Fruit fly (Drosophila melanogaster): ENCODE data around the gene CG5961.

CG5961 gene

dm6 chr3R:12459879-12460522 lies at the start of gene CG5961, which contains the start of gene Polr3C (continued):
- TF ChIP-seq CG4617 (GFP tag; optimal IDR thresholded peaks at IDR 0.05; ENCODE audit: borderline replicate concordance) (peak; percentile 10), MTF-1 (GFP tag; optimal IDR thresholded peaks at IDR 0.05; ENCODE audit: borderline replicate concordance) (no peak), Optix (GFP tag; IDR thresholded peaks at IDR 0.05) (no peak), pho (GFP tag; optimal IDR thresholded peaks at IDR 0.05) (no peak), odd (GFP tag; optimal IDR thresholded peaks at IDR 0.05) (no peak), Elba2 (GFP tag; optimal IDR thresholded peaks at IDR 0.05) (no peak), sd (tag; optimal IDR thresholded peaks at IDR 0.05) (no peak), slp2 (GFP tag; optimal IDR thresholded peaks at IDR 0.05) (no peak), dysf (GFP tag; IDR thresholded peaks at IDR 0.05) (no peak), CG17802 (tag; optimal IDR thresholded peaks at IDR 0.05) (no peak), ato (GFP tag; IDR thresholded peaks at IDR 0.05; ENCODE audit: partially characterized antibody) (no peak), pum (GFP tag; optimal IDR thresholded peaks at IDR 0.05) (no peak), HLH4C (GFP tag; IDR thresholded peaks at IDR 0.05; ENCODE audit: partially characterized antibody) (peak; percentile 33; the same call in 2 of the 3 replicates), nmo (GFP tag; optimal IDR thresholded peaks at IDR 0.05) (peak; percentile 42), unc-4 (GFP tag; IDR thresholded peaks at IDR 0.05; ENCODE audit: partially characterized antibody) (peak; percentile 43; the same call in 1 of the 2 replicates), Hr39 (optimal IDR thresholded peaks at IDR 0.05) (no peak), CG10321 (GFP tag; IDR thresholded peaks at IDR 0.05) (no peak), CG34422 (GFP tag; IDR thresholded peaks at IDR 0.05) (no peak), CG31365 (tag; optimal IDR thresholded peaks at IDR 0.05) (no peak), al (GFP tag; IDR thresholded peaks at IDR 0.05) (no peak), sr (GFP tag; IDR thresholded peaks at IDR 0.05) (no peak), MESR4 (GFP tag; optimal IDR thresholded peaks at IDR 0.05) (peak; percentile 71), ham (GFP tag; IDR thresholded peaks at IDR 0.05) (no peak), CG8478 (optimal IDR thresholded peaks at IDR 0.05) (no peak), pb (GFP tag; optimal IDR thresholded peaks at IDR 0.05) (no peak), CG3065 (GFP tag; optimal IDR thresholded peaks at IDR 0.05) (no peak), zen (tag; optimal IDR thresholded peaks at IDR 0.05) (peak; percentile 11), CG4730 (GFP tag; IDR thresholded peaks at IDR 0.05) (no peak), stc (GFP tag; IDR thresholded peaks at IDR 0.05) (no peak), zfh1 (GFP tag; IDR thresholded peaks at IDR 0.05) (no peak), CG11398 (GFP tag; optimal IDR thresholded peaks at IDR 0.05) (no peak), Dll (GFP tag; IDR thresholded peaks at IDR 0.05; ENCODE audit: partially characterized antibody) (peak; percentile 43; the same call in 2 of the 4 replicates), gcm (GFP tag; optimal IDR thresholded peaks at IDR 0.05) (no peak), stwl (tag; optimal IDR thresholded peaks at IDR 0.05) (peak; percentile 63), CG1024 (GFP tag; IDR thresholded peaks at IDR 0.05) (no peak), Dp (GFP tag; optimal IDR thresholded peaks at IDR 0.05) (peak; percentile 71), chif (GFP tag; optimal IDR thresholded peaks at IDR 0.05) (no peak), CG12744 (GFP tag; optimal IDR thresholded peaks at IDR 0.05) (no peak), Six4 (GFP tag; optimal IDR thresholded peaks at IDR 0.05) (no peak), TFAM (GFP tag; optimal IDR thresholded peaks at IDR 0.05) (no peak), peb (GFP tag; IDR thresholded peaks at IDR 0.05) (no peak), CG2202 (tag; optimal IDR thresholded peaks at IDR 0.05) (no peak), dimm (GFP tag; IDR thresholded peaks at IDR 0.05) (no peak), H15 (GFP tag; IDR thresholded peaks at IDR 0.05) (no peak), CG7839 (tag; optimal IDR thresholded peaks at IDR 0.05) (no peak), lov (optimal IDR thresholded peaks at IDR 0.05) (no peak), lov (GFP tag; IDR thresholded peaks at IDR 0.05) (no peak), Hmr (GFP tag; optimal IDR thresholded peaks at IDR 0.05) (no peak), Neu2 (GFP tag; optimal IDR thresholded peaks at IDR 0.05; ENCODE audit: borderline replicate concordance) (no peak), Dbx (GFP tag; IDR thresholded peaks at IDR 0.05) (no peak), abd-A (tag; optimal IDR thresholded peaks at IDR 0.05) (no peak), Med (GFP tag) (peak; percentile 74)
